Fruit fly (Drosophila melanogaster) whole organism, pupa: ENCODE measurements around the gene CG11000.

ENCODE experiments used
- CG10348 ChIP-seq: fragments of 200-800 bp; sonication (Bioruptor generic); IDR thresholded peaks from 2 replicates; pipeline ENCODE4 v1.3.6; 2022; ENCODE audit warnings: missing biosample characterization, missing genetic modification characterization
- CG12605 ChIP-seq: fragments of 200-800 bp; sonication (Bioruptor generic); IDR thresholded peaks from 2 replicates; pipeline ENCODE4 v1.3.6; 2022; ENCODE audit warnings: missing biosample characterization, missing genetic modification characterization
- CG13204 ChIP-seq: fragments of 200-800 bp; sonication (Bioruptor generic); optimal IDR thresholded peaks from 2 replicates; lab custom pipeline; 2018; ENCODE audit warnings: missing biosample characterization, mild to moderate bottlenecking, missing genetic modification characterization, moderate library complexity
- CG14655 ChIP-seq: fragments of 200-800 bp; sonication (Bioruptor generic); optimal IDR thresholded peaks from 3 replicates; lab custom pipeline; 2017; ENCODE audit warnings: mild to moderate bottlenecking, missing biosample characterization, missing genetic modification reagents, missing genetic modification characterization
- CG15710 ChIP-seq: fragments of 200-800 bp; sonication (Bioruptor generic); optimal IDR thresholded peaks from 2 replicates; lab custom pipeline; 2018; ENCODE audit warnings: missing biosample characterization, mild to moderate bottlenecking, missing genetic modification characterization, moderate library complexity
- CG17806 ChIP-seq: fragments of 200-800 bp; sonication (Bioruptor generic); optimal IDR thresholded peaks from 2 replicates; lab custom pipeline; 2018; ENCODE audit warnings: missing biosample characterization, mild to moderate bottlenecking, missing genetic modification characterization, moderate library complexity
- CG32121 ChIP-seq: fragments of 200-800 bp; sonication (Bioruptor generic); IDR thresholded peaks from 2 replicates; pipeline ENCODE4 v1.3.6; 2022; ENCODE audit warnings: missing biosample characterization, missing genetic modification characterization
- CG34367 ChIP-seq: fragments of 200-800 bp; sonication (Bioruptor generic); optimal IDR thresholded peaks from 2 replicates; lab custom pipeline; 2018; ENCODE audit warnings: missing biosample characterization, mild to moderate bottlenecking, missing genetic modification characterization
- CG4496 ChIP-seq: fragments of 200-800 bp; sonication (Bioruptor generic); IDR thresholded peaks from 3 replicates; pipeline ENCODE4 v1.3.6; 2022; ENCODE audit warnings: missing biosample characterization, missing genetic modification characterization
- CG8159 ChIP-seq: fragments of 200-800 bp; sonication (Bioruptor generic); optimal IDR thresholded peaks from 3 replicates; lab custom pipeline; 2018; ENCODE audit warnings: missing biosample characterization, mild to moderate bottlenecking, missing genetic modification characterization, moderate library complexity
- CG8301 ChIP-seq: fragments of 200-800 bp; sonication (Bioruptor generic); optimal IDR thresholded peaks from 2 replicates; lab custom pipeline; 2018; ENCODE audit warnings: missing biosample characterization, mild to moderate bottlenecking, missing genetic modification characterization
- CG9948 ChIP-seq: fragments of 200-800 bp; sonication (Bioruptor generic); optimal IDR thresholded peaks from 2 replicates; lab custom pipeline; 2018; ENCODE audit warnings: missing biosample characterization, mild to moderate bottlenecking, missing genetic modification characterization, moderate library complexity
- D1 ChIP-seq: fragments of 200-800 bp; sonication (Bioruptor generic); optimal IDR thresholded peaks from 2 replicates; lab custom pipeline; 2018; ENCODE audit warnings: missing biosample characterization, mild to moderate bottlenecking, missing genetic modification characterization, moderate library complexity
- EcR ChIP-seq: fragments of 200-800 bp; sonication (Bioruptor generic); optimal IDR thresholded peaks from 3 replicates; lab custom pipeline; 2019; ENCODE audit warnings: missing biosample characterization, missing genetic modification characterization, mild to moderate bottlenecking, moderate library complexity, missing genetic modification reagents
- Ets98B ChIP-seq: fragments of 200-800 bp; sonication (Bioruptor generic); IDR thresholded peaks from 2 replicates; pipeline ENCODE4 v1.3.6; 2022; ENCODE audit warnings: missing biosample characterization, missing genetic modification characterization
- Pif1A ChIP-seq: fragments of 200-800 bp; sonication (Bioruptor generic); optimal IDR thresholded peaks from 3 replicates; lab custom pipeline; 2016; ENCODE audit warnings: missing biosample characterization, missing genetic modification characterization
- Pif1B ChIP-seq: fragments of 200-800 bp; sonication (Bioruptor generic); optimal IDR thresholded peaks from 3 replicates; lab custom pipeline; 2016; ENCODE audit warnings: missing biosample characterization, missing genetic modification characterization
- Snoo ChIP-seq: fragments of 200-800 bp; sonication (Bioruptor generic); optimal IDR thresholded peaks from 3 replicates; lab custom pipeline; 2017; ENCODE audit warnings: missing biosample characterization, mild to moderate bottlenecking, missing genetic modification characterization, inconsistent platforms
- fd96Ca ChIP-seq: fragments of 200-800 bp; sonication (Bioruptor generic); IDR thresholded peaks from 3 replicates; pipeline ENCODE4 v1.3.6; 2022; ENCODE audit warnings: missing biosample characterization, missing genetic modification characterization
- gl ChIP-seq: fragments of 200-800 bp; sonication (Bioruptor generic); optimal IDR thresholded peaks from 2 replicates; lab custom pipeline; 2018; ENCODE audit warnings: missing biosample characterization, mild to moderate bottlenecking, missing genetic modification characterization
- rn ChIP-seq: fragments of 200-800 bp; sonication (Bioruptor generic); IDR thresholded peaks from 2 replicates; pipeline ENCODE4 v1.3.6; 2022; ENCODE audit warnings: missing biosample characterization, missing genetic modification characterization

Gene CG11000

DNA sequence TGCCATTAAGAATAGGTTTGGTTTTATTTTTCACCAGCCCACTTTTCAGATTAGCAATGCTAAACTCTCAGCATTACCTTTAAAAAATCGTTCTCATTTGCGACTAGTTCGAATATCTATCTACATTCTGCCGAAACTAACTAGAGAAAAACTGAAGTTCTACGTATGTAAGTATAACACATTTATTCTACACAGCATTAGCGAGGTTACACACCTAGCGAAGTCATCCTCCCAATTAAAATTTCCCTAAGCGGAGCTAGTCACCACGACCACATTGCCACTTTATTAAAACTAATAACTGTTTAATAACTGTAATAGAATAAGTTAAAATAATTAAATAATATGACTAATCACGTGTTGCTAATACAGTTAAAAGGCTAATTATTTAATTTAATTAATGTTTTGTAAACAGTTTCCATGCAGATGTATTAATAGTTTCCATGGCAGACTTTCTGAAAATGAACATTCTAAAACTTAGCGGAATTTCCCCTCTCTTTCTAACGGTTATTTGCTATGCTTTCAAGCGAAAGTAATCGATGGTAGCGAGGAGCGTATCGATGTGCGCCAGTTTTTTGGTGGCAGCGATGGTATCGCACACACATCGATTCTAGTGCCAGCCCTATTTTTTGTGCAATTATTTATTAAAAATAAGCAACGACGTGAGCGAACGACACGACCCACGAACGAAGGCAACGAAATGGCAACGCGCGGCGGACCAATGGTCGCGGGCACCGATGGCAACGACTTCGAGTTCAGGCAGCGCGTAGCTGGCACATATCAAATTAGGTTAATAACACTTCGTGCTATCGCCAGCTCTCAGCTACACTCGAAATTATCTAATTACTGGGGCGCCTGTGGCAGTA is 23.2 kb upstream of the CG11000 start, which contains the start of gene jagn:
Gene jagn (plus strand): TSS at position 585 of the 863 bp plus-strand sequence.
- TF ChIP-seq Pif1B, result no peak
- peak; percentile 33; the same call in 1 of the 3 replicates for TF ChIP-seq CG4496 (GFP tag; lab: Robert Waterston, UW)
- TF ChIP-seq CG32121 (GFP tag; lab: Robert Waterston, UW), result no peak
- peak; percentile 25; the same call in 1 of the 2 replicates for TF ChIP-seq Ets98B (GFP tag; lab: Robert Waterston, UW)
- TF ChIP-seq EcR (GFP tag; lab: Kevin White, UChicago), result no peak
- no peak for TF ChIP-seq Pif1A (GFP tag; lab: Kevin White, UChicago)
- no peak for TF ChIP-seq CG12605 (GFP tag; lab: Robert Waterston, UW)
- TF ChIP-seq CG34367 (tag; lab: Kevin White, UChicago), result no peak
- no peak for TF ChIP-seq rn (GFP tag; lab: Robert Waterston, UW)
- TF ChIP-seq Snoo (tag; lab: Kevin White, UChicago), result peak; percentile 28
- no peak for TF ChIP-seq gl
- no peak for TF ChIP-seq CG13204 (GFP tag; lab: Kevin White, UChicago)
- TF ChIP-seq CG15710, result peak; percentile 23
- no peak for TF ChIP-seq CG8159
- peak; percentile 56; the same call in 2 of the 3 replicates for TF ChIP-seq fd96Ca
- no peak for TF ChIP-seq CG9948 (tag; lab: Kevin White, UChicago)
- no peak for TF ChIP-seq D1
- TF ChIP-seq CG10348 (GFP tag; lab: Robert Waterston, UW), result no peak
- TF ChIP-seq CG14655 (GFP tag; lab: Kevin White, UChicago), result no peak
- no peak for TF ChIP-seq CG8301 (tag; lab: Kevin White, UChicago)
- no peak for TF ChIP-seq CG17806
- TF ChIP-seq, all 21 proteins: peak for 5

DNA sequence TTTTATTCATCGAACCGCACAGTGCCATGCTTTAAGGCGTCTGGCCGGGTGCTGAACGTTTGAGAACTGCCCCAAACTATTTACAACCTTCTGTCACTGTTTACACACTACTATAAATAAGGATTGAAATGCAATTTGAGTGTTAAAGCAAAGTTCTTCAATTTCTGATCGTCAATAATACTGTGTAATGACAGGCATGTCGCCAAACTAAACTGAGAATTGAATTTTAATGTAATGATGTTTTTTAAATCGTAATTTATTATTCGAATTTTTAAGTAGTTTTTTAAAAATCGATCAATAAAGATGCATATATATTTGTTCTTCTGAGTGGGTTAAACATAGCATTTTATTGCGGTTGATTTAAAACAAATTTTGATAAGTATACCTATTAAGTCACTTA is 21.2 kb upstream of the CG11000 start, which contains the start of gene CG2082:
Gene CG2082 (minus strand): TSS at position 101 of the 400 bp plus-strand sequence.
- TF ChIP-seq D1 (no peak), fd96Ca (no peak), CG10348 (GFP tag; lab: Robert Waterston, UW) (no peak), gl (no peak), Snoo (tag; lab: Kevin White, UChicago) (no peak), CG17806 (no peak), Pif1A (GFP tag; lab: Kevin White, UChicago) (no peak), EcR (GFP tag; lab: Kevin White, UChicago) (no peak), CG4496 (GFP tag; lab: Robert Waterston, UW) (no peak), CG34367 (tag; lab: Kevin White, UChicago) (no peak), Ets98B (GFP tag; lab: Robert Waterston, UW) (no peak), Pif1B (no peak), CG14655 (GFP tag; lab: Kevin White, UChicago) (no peak), CG12605 (GFP tag; lab: Robert Waterston, UW) (no peak), CG15710 (no peak)

DNA sequence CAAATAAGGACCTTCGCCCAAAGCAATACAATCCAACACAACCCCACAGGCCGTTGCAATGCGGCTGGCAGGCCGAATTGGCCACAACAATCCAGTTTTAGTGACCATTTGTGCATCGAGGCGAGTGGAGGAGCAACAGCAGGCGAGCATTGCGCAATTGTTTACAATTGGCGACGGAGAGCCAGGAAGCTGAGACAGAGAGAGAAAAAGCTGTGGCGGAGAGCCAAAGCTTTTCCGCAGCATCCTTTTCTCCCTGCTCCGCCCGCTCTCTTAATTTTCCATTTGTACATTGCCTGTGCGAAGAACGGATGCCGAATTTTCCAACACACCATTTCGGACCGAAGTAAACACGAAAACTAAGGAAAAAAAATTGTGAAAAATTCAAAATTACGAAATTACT is 20.7 kb upstream of the CG11000 start, which contains the start of gene kat-60L1:
Gene kat-60L1 (plus strand): TSS at position 301 of the 400 bp plus-strand sequence.
- TF ChIP-seq gl (no peak), rn (GFP tag; lab: Robert Waterston, UW) (no peak), CG15710 (no peak), fd96Ca (no peak), CG17806 (no peak), EcR (GFP tag; lab: Kevin White, UChicago) (no peak), Snoo (tag; lab: Kevin White, UChicago) (no peak), CG13204 (GFP tag; lab: Kevin White, UChicago) (no peak), CG10348 (GFP tag; lab: Robert Waterston, UW) (no peak), CG32121 (GFP tag; lab: Robert Waterston, UW) (no peak)

DNA sequence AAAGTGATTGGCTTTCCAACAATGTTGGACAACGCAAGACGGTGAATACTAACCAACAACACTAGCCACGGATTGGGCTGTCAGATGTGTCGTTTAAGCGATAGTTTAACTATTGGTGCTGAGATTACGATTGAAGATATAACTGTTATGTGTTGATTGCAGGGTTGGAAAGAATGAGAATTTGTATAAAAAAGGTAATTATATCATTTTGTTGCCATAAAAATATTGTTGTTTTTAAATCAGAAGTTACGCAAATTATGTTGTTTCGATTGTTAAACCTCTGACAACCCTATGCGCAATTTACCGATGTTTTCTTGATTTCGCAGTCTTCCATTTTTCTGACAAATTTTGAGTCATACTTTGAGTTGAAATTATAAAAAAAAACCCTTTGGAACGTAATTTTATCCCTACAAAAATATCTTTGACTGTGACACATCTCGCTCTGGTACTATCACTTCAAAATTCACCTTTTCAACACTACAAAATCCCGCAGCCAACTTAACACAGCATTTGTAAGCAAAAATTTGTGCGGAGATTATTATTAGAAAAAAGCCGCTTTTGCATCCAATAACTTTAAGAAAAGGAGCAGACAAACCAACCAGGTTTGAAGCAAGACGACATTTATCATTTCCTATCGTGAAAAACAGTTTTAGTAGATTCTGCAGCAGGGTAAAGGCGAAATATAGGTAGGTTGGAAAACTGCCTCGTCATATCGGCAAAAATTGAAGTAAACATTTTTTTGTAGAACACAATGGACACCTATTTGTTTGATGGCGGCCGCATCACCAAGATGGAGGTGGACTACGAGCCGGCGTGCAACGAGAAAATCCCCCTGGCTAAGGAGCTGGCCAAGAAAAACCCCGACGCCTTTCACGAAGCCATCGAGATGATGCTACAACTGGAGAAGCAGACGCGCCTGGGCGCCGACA is 12.8 kb upstream of the CG11000 start, which contains the start of the genes Hat1 and Rpn5:
Gene Hat1 (minus strand): TSS at position 360 of the 929 bp plus-strand sequence.
Gene Rpn5 (plus strand): TSS at position 469 of the 929 bp plus-strand sequence.
- TF ChIP-seq EcR (GFP tag; lab: Kevin White, UChicago) (no peak), CG12605 (GFP tag; lab: Robert Waterston, UW) (no peak), fd96Ca (peak; percentile 64; the same call in 2 of the 3 replicates), CG10348 (GFP tag; lab: Robert Waterston, UW) (no peak), rn (GFP tag; lab: Robert Waterston, UW) (no peak; the same call in 1 of the 2 replicates), Ets98B (GFP tag; lab: Robert Waterston, UW) (peak; percentile 56; the same call in 1 of the 2 replicates), gl (peak; percentile 3), CG8159 (peak; percentile 71), CG17806 (peak; percentile 41), Pif1B (peak; percentile 63), CG14655 (GFP tag; lab: Kevin White, UChicago) (peak; percentile 71), D1 (no peak), CG4496 (GFP tag; lab: Robert Waterston, UW) (peak; percentile 68), CG34367 (tag; lab: Kevin White, UChicago) (peak; percentile 49), CG15710 (peak; percentile 66), CG32121 (GFP tag; lab: Robert Waterston, UW) (no peak), Pif1A (GFP tag; lab: Kevin White, UChicago) (peak; percentile 79), CG9948 (tag; lab: Kevin White, UChicago) (peak; percentile 54), CG8301 (tag; lab: Kevin White, UChicago) (peak; percentile 61), Snoo (tag; lab: Kevin White, UChicago) (peak; percentile 70), CG13204 (GFP tag; lab: Kevin White, UChicago) (no peak)
- TF ChIP-seq, all 21 proteins: peak for 14
